Worm (Caenorhabditis elegans) whole organism, late embryonic: ENCODE data around the gene lips-17.

Experiments used
- ceh-2 ChIP-seq: sonication (generic microtip); optimal IDR thresholded peaks from 2 replicates; lab custom pipeline; 2016; ENCODE audit warnings: missing genotype, missing genetic modification characterization, missing compliant biosample characterization
- ceh-22 ChIP-seq: sonication (generic microtip); optimal IDR thresholded peaks from 2 replicates; lab custom pipeline; 2017; ENCODE audit warnings: missing biosample characterization, missing genetic modification characterization
- ceh-48 ChIP-seq: sonication (generic microtip); optimal IDR thresholded peaks from 2 replicates; lab custom pipeline; 2016; ENCODE audit warnings: missing genetic modification characterization, inconsistent platforms, missing compliant biosample characterization
- ceh-9 ChIP-seq: sonication (generic microtip); optimal IDR thresholded peaks from 2 replicates; lab custom pipeline; 2016; ENCODE audit warnings: mild to moderate bottlenecking, missing genetic modification characterization, inconsistent platforms, missing compliant biosample characterization
- dve-1 ChIP-seq: sonication (generic microtip); optimal IDR thresholded peaks from 2 replicates; lab custom pipeline; 2017; ENCODE audit warnings: antibody characterized with exemption, mild to moderate bottlenecking, missing genetic modification characterization, missing compliant biosample characterization
- fkh-10 ChIP-seq: fragments of 150-350 bp; optimal IDR thresholded peaks from 2 replicates; lab custom pipeline; 2014; ENCODE audit warnings: missing biosample characterization, missing genetic modification reagents, missing genetic modification characterization
- hlh-15 ChIP-seq: sonication (generic microtip); optimal IDR thresholded peaks from 2 replicates; lab custom pipeline; 2016; ENCODE audit warnings: missing genetic modification characterization, missing compliant biosample characterization
- mec-3 ChIP-seq: sonication (generic microtip); optimal IDR thresholded peaks from 2 replicates; lab custom pipeline; 2016; ENCODE audit warnings: borderline replicate concordance, missing genetic modification characterization, missing compliant biosample characterization
- pag-3 ChIP-seq: sonication (generic microtip); optimal IDR thresholded peaks from 2 replicates; lab custom pipeline; 2016; ENCODE audit warnings: missing compliant biosample characterization, missing genetic modification characterization, borderline replicate concordance
- pat-9 ChIP-seq: fragments of 200-800 bp; sonication (Bioruptor generic); optimal IDR thresholded peaks from 2 replicates; lab custom pipeline; 2018; ENCODE audit warnings: mild to moderate bottlenecking, missing genetic modification characterization, moderate library complexity, missing compliant biosample characterization
- pha-4 ChIP-seq: fragments of 150-350 bp; optimal IDR thresholded peaks from 2 replicates; lab custom pipeline; 2018; ENCODE audit warnings: missing biosample characterization, missing genetic modification reagents, missing genetic modification characterization
- sdc-2 ChIP-seq: sonication (generic microtip); optimal IDR thresholded peaks from 2 replicates; lab custom pipeline; 2016; ENCODE audit warnings: missing genotype, missing genetic modification characterization, missing compliant biosample characterization
- tbx-7 ChIP-seq: sonication (generic microtip); optimal IDR thresholded peaks from 2 replicates; lab custom pipeline; 2016; ENCODE audit warnings: missing genotype, missing genetic modification characterization, missing compliant biosample characterization
- unc-55 ChIP-seq: sonication (generic microtip); optimal IDR thresholded peaks from 2 replicates; lab custom pipeline; 2017; ENCODE audit warnings: missing biosample characterization, missing genetic modification reagents, missing genetic modification characterization

DNA sequence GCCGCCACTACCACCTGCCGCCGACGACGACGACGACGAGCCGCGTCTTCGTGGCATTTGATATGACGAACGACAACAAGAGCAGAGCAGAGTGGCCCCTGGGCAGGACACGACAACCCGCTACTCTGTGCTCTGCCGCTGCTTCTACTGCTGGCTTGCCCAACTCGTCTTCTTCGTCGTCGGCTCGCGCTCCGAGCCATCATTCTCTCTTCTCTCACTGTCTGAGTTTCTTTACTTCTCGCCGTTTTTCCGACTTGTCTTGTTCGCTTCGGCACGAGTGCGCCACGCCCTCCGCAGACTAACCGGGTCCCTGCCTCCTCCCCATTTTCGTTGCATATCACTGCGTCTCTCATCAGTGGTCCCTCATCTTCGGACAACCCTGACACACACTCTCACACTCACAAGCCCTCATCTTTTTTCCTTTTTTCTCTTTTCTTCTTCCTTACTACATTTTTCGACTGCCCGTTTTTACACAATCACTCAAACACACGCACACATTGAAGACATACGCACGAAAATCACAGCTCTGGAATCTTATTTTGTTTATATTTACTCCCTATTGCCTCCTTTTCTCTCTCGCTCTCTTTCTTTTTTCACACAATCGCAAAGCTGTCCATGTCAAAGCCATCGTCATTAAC, 34.1 kb downstream of the lips-17 start:
- TF ChIP-seq pag-3 (no peak), dve-1 (no peak), ceh-22 (tag; lab: Kevin White, UChicago) (no peak), unc-55 (peak; percentile 60), hlh-15 (tag; lab: Kevin White, UChicago) (no peak), ceh-2 (tag; lab: Kevin White, UChicago) (no peak), ceh-9 (tag; lab: Kevin White, UChicago) (no peak), fkh-10 (GFP tag; lab: Kevin White, UChicago) (no peak), pat-9 (tag; lab: Kevin White, UChicago) (no peak), ceh-48 (tag; lab: Kevin White, UChicago) (no peak), tbx-7 (tag; lab: Kevin White, UChicago) (no peak), mec-3 (tag; lab: Kevin White, UChicago) (no peak), sdc-2 (peak; percentile 23), pha-4 (tag; lab: Kevin White, UChicago) (no peak)
